Worm (Caenorhabditis elegans) whole organism, L2 larva: Measurements from ENCODE around the gene ZK218.7.

Experiments
- Y55F3AM.14 ChIP-seq: fragments of 200-800 bp; sonication (Bioruptor generic); optimal IDR thresholded peaks from 2 replicates; lab custom pipeline; 2018; ENCODE audit warnings: mild to moderate bottlenecking, missing genetic modification characterization, missing compliant biosample characterization
- ZK546.5 ChIP-seq: sonication (generic microtip); optimal IDR thresholded peaks from 2 replicates; lab custom pipeline; 2017; ENCODE audit warnings: missing biosample characterization, missing genetic modification characterization
- aly-2 ChIP-seq: fragments of 150-350 bp; optimal IDR thresholded peaks from 2 replicates; lab custom pipeline; 2014; ENCODE audit warnings: missing biosample characterization, missing genetic modification characterization
- ceh-82 ChIP-seq: fragments of 150-350 bp; optimal IDR thresholded peaks from 2 replicates; lab custom pipeline; 2014; ENCODE audit warnings: missing biosample characterization, missing genetic modification characterization
- lin-39 ChIP-seq: fragments of 150-350 bp; optimal IDR thresholded peaks from 2 replicates; lab custom pipeline; 2014; ENCODE audit warnings: missing biosample characterization, missing genetic modification reagents, missing genetic modification characterization
- lsy-2 ChIP-seq, 2 experiments: fragments of 150-350 bp in 1 of 2; sonication (generic microtip) in 1 of 2; optimal IDR thresholded peaks; 2 replicates each; lab custom pipeline; 2014 to 2017; ENCODE audit warnings: missing biosample characterization in 2 of 2, missing genetic modification characterization in 2 of 2
- nhr-23 ChIP-seq: fragments of 150-350 bp; optimal IDR thresholded peaks from 2 replicates; lab custom pipeline; 2014; ENCODE audit warnings: missing biosample characterization, missing genetic modification reagents, missing genetic modification characterization
- skn-1 ChIP-seq: sonication (generic microtip); optimal IDR thresholded peaks from 2 replicates; lab custom pipeline; 2017; ENCODE audit warnings: missing biosample characterization, missing genetic modification characterization

ce11 chrV:17066634-17067033, 38.9 kb upstream of the ZK218.7 start:
- TF ChIP-seq nhr-23 (tag; lab: Kevin White, UChicago) (no peak), skn-1 (tag; lab: Kevin White, UChicago) (no peak), lin-39 (tag; lab: Kevin White, UChicago) (no peak), ceh-82 (tag; lab: Kevin White, UChicago) (no peak), Y55F3AM.14 (GFP tag; lab: Kevin White, UChicago) (no peak), ZK546.5 (tag; lab: Kevin White, UChicago) (no peak), lsy-2 (tag; optimal IDR thresholded peaks at IDR 0.05; lab: Kevin White, UChicago) (no peak), aly-2 (tag; lab: Kevin White, UChicago) (no peak)
